Fruit fly (Drosophila melanogaster): Measurements from ENCODE around the gene Zir.

Gene Zir

dm6 chr2L:73760-74388 is 20.7 kb upstream of the Zir start:
- TF ChIP-seq EcR (GFP tag; optimal IDR thresholded peaks at IDR 0.05) (peak; percentile 31), CG15710 (tag; optimal IDR thresholded peaks at IDR 0.05) (no peak), CG12605 (GFP tag; IDR thresholded peaks at IDR 0.05) (no peak), CG10348 (GFP tag; IDR thresholded peaks at IDR 0.05) (no peak), CG13204 (GFP tag; optimal IDR thresholded peaks at IDR 0.05) (no peak), CG17806 (tag; optimal IDR thresholded peaks at IDR 0.05) (no peak), D1 (tag; optimal IDR thresholded peaks at IDR 0.05) (no peak)

- TF ChIP-seq rn (GFP tag; IDR thresholded peaks at IDR 0.05) (no peak), Pif1A (GFP tag; optimal IDR thresholded peaks at IDR 0.05) (no peak), gl (tag; optimal IDR thresholded peaks at IDR 0.05) (no peak), CG9948 (tag; optimal IDR thresholded peaks at IDR 0.05) (no peak), Ets98B (GFP tag; IDR thresholded peaks at IDR 0.05) (no peak), Pif1B (GFP tag; optimal IDR thresholded peaks at IDR 0.05) (no peak), CG10348 (GFP tag; IDR thresholded peaks at IDR 0.05) (no peak), CG8159 (tag; optimal IDR thresholded peaks at IDR 0.05) (no peak)
Measured at dm6 chr2L:76048-76447, 18.5 kb upstream of the Zir start, which contains the start of gene CG11374. Gene CG11374, plus strand, starts transcription at chr2L:76348.

- TF ChIP-seq CG15710 (tag; optimal IDR thresholded peaks at IDR 0.05) = no peak
- TF ChIP-seq D1 (tag; optimal IDR thresholded peaks at IDR 0.05) = no peak
- TF ChIP-seq CG34367 (tag; optimal IDR thresholded peaks at IDR 0.05) = no peak
- TF ChIP-seq gl (tag; optimal IDR thresholded peaks at IDR 0.05) = no peak
- TF ChIP-seq Snoo (tag; optimal IDR thresholded peaks at IDR 0.05) = no peak
- no peak for TF ChIP-seq Pif1A (GFP tag; optimal IDR thresholded peaks at IDR 0.05)
- no peak for TF ChIP-seq Ets98B (GFP tag; IDR thresholded peaks at IDR 0.05)
- TF ChIP-seq fd96Ca (GFP tag; IDR thresholded peaks at IDR 0.05) = no peak
- TF ChIP-seq rn (GFP tag; IDR thresholded peaks at IDR 0.05) = no peak
- no peak for TF ChIP-seq CG14655 (GFP tag; optimal IDR thresholded peaks at IDR 0.05)
- no peak for TF ChIP-seq CG17806 (tag; optimal IDR thresholded peaks at IDR 0.05)
- no peak for TF ChIP-seq CG32121 (GFP tag; IDR thresholded peaks at IDR 0.05)
- no peak for TF ChIP-seq CG12605 (GFP tag; IDR thresholded peaks at IDR 0.05)
- no peak for TF ChIP-seq Pif1B (GFP tag; optimal IDR thresholded peaks at IDR 0.05)
- no peak for TF ChIP-seq CG10348 (GFP tag; IDR thresholded peaks at IDR 0.05)
- no peak for TF ChIP-seq CG8159 (tag; optimal IDR thresholded peaks at IDR 0.05)
- no peak for TF ChIP-seq CG4496 (GFP tag; IDR thresholded peaks at IDR 0.05)
- TF ChIP-seq EcR (GFP tag; optimal IDR thresholded peaks at IDR 0.05) = no peak
Measured at dm6 chr2L:78828-79227, 15.7 kb upstream of the Zir start.

- TF ChIP-seq EcR (GFP tag; optimal IDR thresholded peaks at IDR 0.05) = no peak
- no peak for TF ChIP-seq CG4496 (GFP tag; IDR thresholded peaks at IDR 0.05)
- TF ChIP-seq CG34367 (tag; optimal IDR thresholded peaks at IDR 0.05) = no peak
- TF ChIP-seq CG17806 (tag; optimal IDR thresholded peaks at IDR 0.05) = no peak
- no peak for TF ChIP-seq Pif1B (GFP tag; optimal IDR thresholded peaks at IDR 0.05)
- no peak for TF ChIP-seq CG14655 (GFP tag; optimal IDR thresholded peaks at IDR 0.05)
- TF ChIP-seq CG8159 (tag; optimal IDR thresholded peaks at IDR 0.05) = no peak
- TF ChIP-seq CG13204 (GFP tag; optimal IDR thresholded peaks at IDR 0.05) = no peak
- no peak for TF ChIP-seq gl (tag; optimal IDR thresholded peaks at IDR 0.05)
- TF ChIP-seq CG8301 (tag; optimal IDR thresholded peaks at IDR 0.05) = no peak
- no peak for TF ChIP-seq fd96Ca (GFP tag; IDR thresholded peaks at IDR 0.05)
- no peak for TF ChIP-seq Snoo (tag; optimal IDR thresholded peaks at IDR 0.05)
- no peak for TF ChIP-seq Ets98B (GFP tag; IDR thresholded peaks at IDR 0.05)
- no peak for TF ChIP-seq CG15710 (tag; optimal IDR thresholded peaks at IDR 0.05)
- no peak for TF ChIP-seq CG10348 (GFP tag; IDR thresholded peaks at IDR 0.05)
Measured at dm6 chr2L:81198-81597, 13.3 kb upstream of the Zir start.

DNA sequence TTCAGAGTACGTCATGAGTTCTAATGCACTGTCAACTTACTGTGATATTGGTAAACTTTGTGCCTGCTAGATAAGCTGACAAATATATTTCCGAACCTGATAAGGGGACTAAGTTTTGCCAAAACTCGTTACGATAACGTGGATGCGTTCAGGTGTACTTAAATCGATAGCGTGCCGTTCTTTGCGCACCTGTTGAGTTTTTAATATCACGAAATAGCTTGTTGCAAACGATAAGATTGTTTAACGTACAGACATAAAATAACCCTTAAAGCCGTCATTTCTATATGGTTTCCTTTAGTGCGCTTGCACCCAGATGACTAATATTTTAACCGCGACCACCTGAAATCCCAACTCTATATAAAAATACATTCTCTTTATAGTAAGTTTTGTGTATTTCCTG is 12.5 kb upstream of the Zir start:
- TF ChIP-seq gl (tag; optimal IDR thresholded peaks at IDR 0.05) (no peak), D1 (tag; optimal IDR thresholded peaks at IDR 0.05) (no peak), CG15710 (tag; optimal IDR thresholded peaks at IDR 0.05) (no peak), Ets98B (GFP tag; IDR thresholded peaks at IDR 0.05) (no peak), Snoo (tag; optimal IDR thresholded peaks at IDR 0.05) (no peak), CG4496 (GFP tag; IDR thresholded peaks at IDR 0.05) (no peak), EcR (GFP tag; optimal IDR thresholded peaks at IDR 0.05) (no peak), Pif1A (GFP tag; optimal IDR thresholded peaks at IDR 0.05) (no peak), CG8301 (tag; optimal IDR thresholded peaks at IDR 0.05) (no peak), CG9948 (tag; optimal IDR thresholded peaks at IDR 0.05) (no peak), CG32121 (GFP tag; IDR thresholded peaks at IDR 0.05) (no peak), Pif1B (GFP tag; optimal IDR thresholded peaks at IDR 0.05) (no peak), CG14655 (GFP tag; optimal IDR thresholded peaks at IDR 0.05) (no peak)

dm6 chr2L:85099-85498 is 9.4 kb upstream of the Zir start:
- no peak for TF ChIP-seq CG17806 (tag; optimal IDR thresholded peaks at IDR 0.05)
- no peak for TF ChIP-seq CG13204 (GFP tag; optimal IDR thresholded peaks at IDR 0.05)

DNA sequence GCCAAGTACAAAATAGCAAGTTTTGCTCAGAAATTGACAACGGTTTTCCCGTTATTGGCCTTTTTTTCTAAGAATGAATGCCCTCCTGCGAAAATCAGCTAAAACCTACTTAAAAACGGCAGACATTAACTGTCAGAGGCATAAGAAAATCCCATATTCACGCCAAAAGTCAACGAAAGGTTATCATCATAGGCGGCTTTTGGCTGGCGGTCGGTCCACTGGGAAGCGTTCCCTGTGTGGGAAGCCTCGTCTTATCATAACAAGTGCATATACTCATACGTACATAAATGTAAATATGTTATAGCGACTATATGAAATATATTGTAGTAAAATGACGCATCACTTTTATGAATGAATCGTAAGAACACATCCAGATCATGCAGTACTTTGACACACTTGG is 8.8 kb upstream of the Zir start:
- TF ChIP-seq CG34367 (tag; optimal IDR thresholded peaks at IDR 0.05) (no peak), CG13204 (GFP tag; optimal IDR thresholded peaks at IDR 0.05) (no peak), Snoo (tag; optimal IDR thresholded peaks at IDR 0.05) (no peak), CG17806 (tag; optimal IDR thresholded peaks at IDR 0.05) (no peak), D1 (tag; optimal IDR thresholded peaks at IDR 0.05) (no peak), CG15710 (tag; optimal IDR thresholded peaks at IDR 0.05) (no peak), CG8159 (tag; optimal IDR thresholded peaks at IDR 0.05) (no peak), EcR (GFP tag; optimal IDR thresholded peaks at IDR 0.05) (no peak), CG4496 (GFP tag; IDR thresholded peaks at IDR 0.05) (no peak), CG12605 (GFP tag; IDR thresholded peaks at IDR 0.05) (no peak), CG10348 (GFP tag; IDR thresholded peaks at IDR 0.05) (no peak), CG32121 (GFP tag; IDR thresholded peaks at IDR 0.05) (no peak)

Measured in whole organism, pupa.